Worm (Caenorhabditis elegans) whole organism, late embryonic: ENCODE measurements around the gene T26H10.2.

Source experiments
- T23F11.4 ChIP-seq: fragments of 200-800 bp; sonication (Bioruptor generic); optimal IDR thresholded peaks from 2 replicates; lab custom pipeline; 2018; ENCODE audit warnings: mild to moderate bottlenecking, missing genetic modification characterization, missing compliant biosample characterization
- ama-1 ChIP-seq: fragments of 150-350 bp; optimal IDR thresholded peaks from 2 replicates; lab custom pipeline; 2014
- ceh-24 ChIP-seq: sonication (generic microtip); optimal IDR thresholded peaks from 2 replicates; lab custom pipeline; 2016; ENCODE audit warnings: mild to moderate bottlenecking, missing genetic modification characterization, missing compliant biosample characterization
- ceh-30 ChIP-seq: fragments of 150-350 bp; optimal IDR thresholded peaks from 2 replicates; lab custom pipeline; 2014; ENCODE audit warnings: missing biosample characterization, missing genetic modification characterization
- ceh-34 ChIP-seq: sonication (generic microtip); optimal IDR thresholded peaks from 2 replicates; lab custom pipeline; 2016; ENCODE audit warnings: mild to moderate bottlenecking, missing genetic modification characterization, missing compliant biosample characterization
- che-1 ChIP-seq: sonication (generic microtip); optimal IDR thresholded peaks from 2 replicates; lab custom pipeline; 2016; ENCODE audit warnings: mild to moderate bottlenecking, missing genetic modification characterization, missing compliant biosample characterization
- gmeb-2 ChIP-seq: sonication (generic microtip); optimal IDR thresholded peaks from 2 replicates; lab custom pipeline; 2016; ENCODE audit warnings: missing genetic modification characterization, inconsistent platforms, missing compliant biosample characterization
- hlh-13 ChIP-seq: fragments of 200-800 bp; sonication (Bioruptor generic); optimal IDR thresholded peaks from 2 replicates; lab custom pipeline; 2018; ENCODE audit warnings: mild to moderate bottlenecking, missing genetic modification characterization, missing compliant biosample characterization
- pqm-1 ChIP-seq: sonication (generic microtip); optimal IDR thresholded peaks from 2 replicates; lab custom pipeline; 2016; ENCODE audit warnings: missing genetic modification characterization, missing compliant biosample characterization
- ref-2 ChIP-seq: sonication (generic microtip); optimal IDR thresholded peaks from 2 replicates; lab custom pipeline; 2016; ENCODE audit warnings: missing genetic modification characterization, missing compliant biosample characterization
- sdc-2 ChIP-seq: sonication (generic microtip); optimal IDR thresholded peaks from 2 replicates; lab custom pipeline; 2016; ENCODE audit warnings: missing genotype, missing genetic modification characterization, missing compliant biosample characterization
- tbx-2 ChIP-seq: sonication (generic microtip); optimal IDR thresholded peaks from 2 replicates; lab custom pipeline; 2016; ENCODE audit warnings: missing genetic modification characterization, missing compliant biosample characterization
- unc-42 ChIP-seq: sonication (generic microtip); optimal IDR thresholded peaks from 2 replicates; lab custom pipeline; 2016; ENCODE audit warnings: missing genotype, missing genetic modification characterization, missing compliant biosample characterization
- zip-5 ChIP-seq: sonication (generic microtip); optimal IDR thresholded peaks from 2 replicates; lab custom pipeline; 2016; ENCODE audit warnings: missing genetic modification characterization, missing compliant biosample characterization

- TF ChIP-seq ceh-30 (tag; lab: Kevin White, UChicago) = no peak
- no peak for TF ChIP-seq ama-1 (lab: Kevin White, UChicago)
- no peak for TF ChIP-seq gmeb-2 (tag; lab: Kevin White, UChicago)
- no peak for TF ChIP-seq unc-42 (tag; lab: Kevin White, UChicago)
- no peak for TF ChIP-seq ref-2
- TF ChIP-seq zip-5 (tag; lab: Kevin White, UChicago) = no peak
- TF ChIP-seq pqm-1 = no peak
- no peak for TF ChIP-seq sdc-2 (tag; lab: Kevin White, UChicago)
- no peak for TF ChIP-seq che-1 (tag; lab: Kevin White, UChicago)
- TF ChIP-seq T23F11.4 (GFP tag; lab: Kevin White, UChicago) = no peak
- TF ChIP-seq ceh-24 = no peak
- no peak for TF ChIP-seq hlh-13 (GFP tag; lab: Kevin White, UChicago)
- TF ChIP-seq ceh-34 (tag; lab: Kevin White, UChicago) = no peak
- TF ChIP-seq tbx-2 (tag; lab: Kevin White, UChicago) = no peak
These were observed 43.9 kb downstream of the T26H10.2 start for ce11 chrV:11380571-11380970.
